Fruit fly (Drosophila melanogaster): ENCODE measurements around the gene Nhe2.
A peak's percentile ranks its signal among the peaks of the same experiment; 100 is the strongest.

Gene Nhe2

DNA sequence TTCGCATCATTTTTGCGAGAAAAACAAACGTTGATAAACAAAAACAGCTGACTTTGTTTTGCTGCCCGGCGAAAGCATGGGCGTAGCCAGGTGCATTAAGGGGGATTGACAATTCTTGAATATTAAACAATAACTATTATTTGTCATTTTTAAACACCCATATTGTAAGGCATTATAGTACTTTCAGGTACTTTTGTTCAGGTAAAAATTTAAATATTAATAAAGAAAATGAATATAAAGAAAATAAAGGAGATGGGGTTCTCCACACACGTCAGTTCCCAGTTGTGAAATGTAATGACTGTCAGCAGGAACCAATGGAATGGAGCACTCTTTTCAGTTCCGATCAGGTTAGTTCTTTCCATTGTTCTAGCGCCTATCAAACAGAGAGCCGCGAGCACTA, 54.2 kb downstream of the Nhe2 start, which contains the start of the genes Coq3 and Pld3 (continued):
- 0 out of 3 replicates have a peak, but pooled peaks have one; percentile 57 for TF ChIP-seq CG3726 (GFP tag; IDR thresholded peaks at IDR 0.05)
- TF ChIP-seq Dbx (GFP tag; IDR thresholded peaks at IDR 0.05) = peak; percentile 85
- no peak for TF ChIP-seq hth (optimal IDR thresholded peaks at IDR 0.05)
- TF ChIP-seq CG17186 (GFP tag; optimal IDR thresholded peaks at IDR 0.05) = peak; percentile 18
- TF ChIP-seq sob (GFP tag; IDR thresholded peaks at IDR 0.05) = peak; percentile 83
- TF ChIP-seq CG4328 (GFP tag; optimal IDR thresholded peaks at IDR 0.05) = peak; percentile 66
- TF ChIP-seq fd64A (GFP tag; optimal IDR thresholded peaks at IDR 0.05) = peak; percentile 4
- TF ChIP-seq prd (optimal IDR thresholded peaks at IDR 0.05) = no peak
- peak; percentile 85 for TF ChIP-seq prd (GFP tag; IDR thresholded peaks at IDR 0.05)
- peak; percentile 69 for TF ChIP-seq CG10366 (GFP tag; IDR thresholded peaks at IDR 0.05)
- TF ChIP-seq p53 (GFP tag; optimal IDR thresholded peaks at IDR 0.05) = no peak
- peak; percentile 48 for TF ChIP-seq ssp (GFP tag; IDR thresholded peaks at IDR 0.05)
- no peak for TF ChIP-seq dimm (GFP tag; IDR thresholded peaks at IDR 0.05)
- no peak for TF ChIP-seq Taf1 (GFP tag; IDR thresholded peaks at IDR 0.05)
- peak; percentile 70 for TF ChIP-seq CG34376 (GFP tag; optimal IDR thresholded peaks at IDR 0.05)
- TF ChIP-seq Drgx (GFP tag; IDR thresholded peaks at IDR 0.05) = peak; percentile 93
- TF ChIP-seq bbx (GFP tag; IDR thresholded peaks at IDR 0.05; ENCODE audit: partially characterized antibody) = no peak
- TF ChIP-seq CG7839 (tag; optimal IDR thresholded peaks at IDR 0.05) = peak; percentile 86
- TF ChIP-seq Eip74EF (GFP tag; optimal IDR thresholded peaks at IDR 0.05) = no peak
- TF ChIP-seq Optix (GFP tag; IDR thresholded peaks at IDR 0.05) = peak; percentile 74; the same call in 2 of the 3 replicates
- no peak for TF ChIP-seq Kr (GFP tag; optimal IDR thresholded peaks at IDR 0.05)
- TF ChIP-seq CG1024 (GFP tag; IDR thresholded peaks at IDR 0.05) = peak; percentile 67
- TF ChIP-seq CG3281 (GFP tag; optimal IDR thresholded peaks at IDR 0.05) = peak; percentile 84
- TF ChIP-seq Gug (GFP tag; IDR thresholded peaks at IDR 0.05) = peak; percentile 90
- TF ChIP-seq CG13894 (tag; optimal IDR thresholded peaks at IDR 0.05) = peak; percentile 82
- TF ChIP-seq CG8924 (tag; optimal IDR thresholded peaks at IDR 0.05) = peak; percentile 83
- TF ChIP-seq Lim3 (GFP tag; IDR thresholded peaks at IDR 0.05) = no peak
- peak; percentile 57 for TF ChIP-seq CG33213 (GFP tag; optimal IDR thresholded peaks at IDR 0.05)
- TF ChIP-seq CG4707 (GFP tag; optimal IDR thresholded peaks at IDR 0.05) = peak; percentile 61
- TF ChIP-seq C15 (GFP tag; IDR thresholded peaks at IDR 0.05) = no peak
- TF ChIP-seq CG17359 (tag; optimal IDR thresholded peaks at IDR 0.05) = peak; percentile 89
- peak; percentile 75 for TF ChIP-seq CG8388 (GFP tag; optimal IDR thresholded peaks at IDR 0.05)
- TF ChIP-seq luna (GFP tag; optimal IDR thresholded peaks at IDR 0.05) = peak; percentile 31
- TF ChIP-seq ttk (GFP tag; IDR thresholded peaks at IDR 0.05) = peak; percentile 61; the same call in 1 of the 2 replicates
- TF ChIP-seq CG15514 (GFP tag; optimal IDR thresholded peaks at IDR 0.05) = peak; percentile 97
- peak; percentile 69 for TF ChIP-seq Nf-YA (GFP tag; IDR thresholded peaks at IDR 0.05)
- peak; percentile 63 for TF ChIP-seq rib (GFP tag; IDR thresholded peaks at IDR 0.05)
- peak; percentile 41 to 86 for TF ChIP-seq crp (GFP tag; optimal IDR thresholded peaks at IDR 0.05)
- TF ChIP-seq CG17829 (tag; optimal IDR thresholded peaks at IDR 0.05) = peak; percentile 88
- TF ChIP-seq CG16815 (GFP tag; optimal IDR thresholded peaks at IDR 0.05) = peak; percentile 73
- no peak for TF ChIP-seq Deaf1 (tag; optimal IDR thresholded peaks at IDR 0.05)
- peak; percentile 76 for TF ChIP-seq sisA (GFP tag; IDR thresholded peaks at IDR 0.05)
- TF ChIP-seq CG3847 (GFP tag; IDR thresholded peaks at IDR 0.05) = peak; percentile 65
- peak; percentile 49 for TF ChIP-seq CG8944 (GFP tag; optimal IDR thresholded peaks at IDR 0.05)
- peak; percentile 65 for TF ChIP-seq CG10543 (GFP tag; optimal IDR thresholded peaks at IDR 0.05)
- TF ChIP-seq MBD-R2 (GFP tag; IDR thresholded peaks at IDR 0.05) = peak; percentile 81
- TF ChIP-seq CG13287 (GFP tag; IDR thresholded peaks at IDR 0.05; ENCODE audit: partially characterized antibody) = no peak
- TF ChIP-seq CG17361 (GFP tag; IDR thresholded peaks at IDR 0.05) = peak; percentile 87
- TF ChIP-seq jumu (GFP tag; optimal IDR thresholded peaks at IDR 0.05) = peak; percentile 10
- TF ChIP-seq CG4854 (GFP tag; optimal IDR thresholded peaks at IDR 0.05) = peak; percentile 61
- TF ChIP-seq CG10565 (GFP tag; optimal IDR thresholded peaks at IDR 0.05) = no peak

All from whole organism, embryonic.